Fruit fly (Drosophila melanogaster): Measurements from ENCODE around the gene CG4367.

CG4367 gene

dm6 chr3R:20262927-20263644 is 41.7 kb downstream of the CG4367 start (continued):
- TF ChIP-seq Sox102F (GFP tag; optimal IDR thresholded peaks at IDR 0.05) (peak; percentile 55), CG8290 (GFP tag; optimal IDR thresholded peaks at IDR 0.05) (no peak), CG8290 (tag; optimal IDR thresholded peaks at IDR 0.05) (peak in 1 of 2 experiments; percentile 72), phol (tag; optimal IDR thresholded peaks at IDR 0.05) (peak; percentile 56), Oli (tag; optimal IDR thresholded peaks at IDR 0.05) (peak; percentile 40), schlank (tag; optimal IDR thresholded peaks at IDR 0.05) (peak; percentile 42), CG10565 (GFP tag; optimal IDR thresholded peaks at IDR 0.05) (no peak), hkb (optimal IDR thresholded peaks at IDR 0.05) (no peak), hkb (GFP tag; IDR thresholded peaks at IDR 0.05) (0 out of 2 replicates have a peak, but pooled peaks have one; percentile 34), CG12071 (GFP tag; optimal IDR thresholded peaks at IDR 0.05) (peak; percentile 45), corto (GFP tag; optimal IDR thresholded peaks at IDR 0.05) (no peak), CG30431 (GFP tag; optimal IDR thresholded peaks at IDR 0.05) (peak; percentile 8), row (GFP tag; IDR thresholded peaks at IDR 0.05) (peak; percentile 50; the same call in 2 of the 3 replicates), Rfx (GFP tag; IDR thresholded peaks at IDR 0.05) (peak; percentile 47; the same call in 1 of the 2 replicates), CG10543 (GFP tag; optimal IDR thresholded peaks at IDR 0.05) (no peak), CG12236 (GFP tag; optimal IDR thresholded peaks at IDR 0.05) (no peak), lov (optimal IDR thresholded peaks at IDR 0.05) (no peak), lov (GFP tag; IDR thresholded peaks at IDR 0.05) (0 out of 3 replicates have a peak, but pooled peaks have one; percentile 7), Xbp1 (GFP tag; optimal IDR thresholded peaks at IDR 0.05) (peak; percentile 15), CG4424 (GFP tag; optimal IDR thresholded peaks at IDR 0.05) (peak; percentile 6), CHES-1-like (GFP tag; optimal IDR thresholded peaks at IDR 0.05) (no peak), HLHmδ (GFP tag; optimal IDR thresholded peaks at IDR 0.05) (peak; percentile 51), CG18262 (tag; optimal IDR thresholded peaks at IDR 0.05) (peak; percentile 52), CG15696 (tag; optimal IDR thresholded peaks at IDR 0.05) (peak; percentile 37), sisA (GFP tag; IDR thresholded peaks at IDR 0.05) (no peak), crol (GFP tag; IDR thresholded peaks at IDR 0.05) (peak; percentile 69), CG8281 (tag; optimal IDR thresholded peaks at IDR 0.05) (no peak), sd (tag; optimal IDR thresholded peaks at IDR 0.05) (peak; percentile 23), YL-1 (GFP tag; optimal IDR thresholded peaks at IDR 0.05) (no peak), Vsx1 (GFP tag; optimal IDR thresholded peaks at IDR 0.05) (peak; percentile 39), fd102C (GFP tag; optimal IDR thresholded peaks at IDR 0.05) (peak; percentile 9), Ssrp (tag; optimal IDR thresholded peaks at IDR 0.05) (peak; percentile 39), Abd-B (GFP tag; optimal IDR thresholded peaks at IDR 0.05) (peak; percentile 38), pros (GFP tag; optimal IDR thresholded peaks at IDR 0.05) (no peak), CG17361 (GFP tag; IDR thresholded peaks at IDR 0.05) (peak; percentile 53; the same call in 2 of the 3 replicates), CG6272 (GFP tag; IDR thresholded peaks at IDR 0.05) (no peak), CG17328 (GFP tag; IDR thresholded peaks at IDR 0.05) (0 out of 2 replicates have a peak, but pooled peaks have one; percentile 16), inv (GFP tag; IDR thresholded peaks at IDR 0.05; ENCODE audit: partially characterized antibody) (no peak), CG11560 (tag; IDR thresholded peaks at IDR 0.05) (no peak), Hr39 (optimal IDR thresholded peaks at IDR 0.05) (no peak), fd64A (GFP tag; optimal IDR thresholded peaks at IDR 0.05) (peak; percentile 54), bsh (GFP tag; optimal IDR thresholded peaks at IDR 0.05) (peak in 1 of 2 experiments; percentile 19), CG1792 (GFP tag; optimal IDR thresholded peaks at IDR 0.05) (no peak), ttk (GFP tag; IDR thresholded peaks at IDR 0.05) (0 out of 2 replicates have a peak, but pooled peaks have one; percentile 18), CG2202 (tag; optimal IDR thresholded peaks at IDR 0.05) (peak; percentile 19), Hmr (GFP tag; optimal IDR thresholded peaks at IDR 0.05) (peak; percentile 15), GATAe (GFP tag; conservative IDR thresholded peaks at IDR 0.05) (no peak), insv (GFP tag; optimal IDR thresholded peaks at IDR 0.05) (no peak), CG31224 (GFP tag; IDR thresholded peaks at IDR 0.05) (0 out of 2 replicates have a peak, but pooled peaks have one; percentile 11), ind (GFP tag; optimal IDR thresholded peaks at IDR 0.05) (peak; percentile 5)
